Worm (Caenorhabditis elegans) whole organism, L4 larva: ENCODE measurements around the gene col-73.
A peak's percentile ranks its signal among the peaks of the same experiment; 100 is the strongest.

ENCODE experiments used
- D1046.2 ChIP-seq: fragments of 200-800 bp; sonication (Bioruptor generic); IDR thresholded peaks from 2 replicates; pipeline ENCODE4 v1.3.6; 2022; ENCODE audit warnings: missing genetic modification characterization, missing compliant biosample characterization
- T20F7.1 ChIP-seq: fragments of 200-800 bp; sonication (Bioruptor generic); optimal IDR thresholded peaks from 2 replicates; lab custom pipeline; 2018; ENCODE audit warnings: mild to moderate bottlenecking, missing genetic modification characterization, missing compliant biosample characterization
- T26A8.4 ChIP-seq: fragments of 200-800 bp; sonication (Bioruptor generic); IDR thresholded peaks from 2 replicates; pipeline ENCODE4 v1.3.6; 2022; ENCODE audit warnings: missing genetic modification characterization, missing compliant biosample characterization
- Y105C5A.15 ChIP-seq: fragments of 200-800 bp; sonication (Bioruptor generic); IDR thresholded peaks from 2 replicates; pipeline ENCODE4 v1.3.6; 2022; ENCODE audit warnings: missing genetic modification characterization, missing compliant biosample characterization
- aha-1 ChIP-seq: fragments of 150-350 bp; peaks from one replicate; lab custom pipeline; 2014; ENCODE audit warnings: missing biosample characterization, missing genetic modification characterization
- ama-1 ChIP-seq: fragments of 150-350 bp; optimal IDR thresholded peaks from 2 replicates; lab custom pipeline; 2014; ENCODE audit warnings: inconsistent platforms, mixed read lengths
- attf-4 ChIP-seq: sonication (generic microtip); optimal IDR thresholded peaks from 3 replicates; lab custom pipeline; 2017; ENCODE audit warnings: missing biosample characterization, missing genetic modification characterization
- ces-1 ChIP-seq: fragments of 150-350 bp; sonication (generic microtip); optimal IDR thresholded peaks from 4 replicates; lab custom pipeline; 2014; ENCODE audit warnings: missing biosample characterization, missing genetic modification reagents, missing genetic modification characterization
- ctbp-1 ChIP-seq: fragments of 200-800 bp; sonication (Bioruptor generic); IDR thresholded peaks from 2 replicates; pipeline ENCODE4 v1.3.6; 2022; ENCODE audit warnings: missing genetic modification reagents, missing genetic modification characterization, missing compliant biosample characterization
- daf-19 ChIP-seq: fragments of 200-800 bp; sonication (Bioruptor generic); conservative IDR thresholded peaks from 2 replicates; pipeline ENCODE4 v1.3.6; 2022; ENCODE audit warnings: missing genetic modification characterization, missing compliant biosample characterization
- dmd-6 ChIP-seq: fragments of 200-800 bp; sonication (Bioruptor generic); IDR thresholded peaks from 2 replicates; pipeline ENCODE4 v1.3.6; 2022; ENCODE audit warnings: missing genetic modification reagents, missing genetic modification characterization, missing compliant biosample characterization
- dpl-1 ChIP-seq: fragments of 150-350 bp; optimal IDR thresholded peaks from 2 replicates; lab custom pipeline; 2014; ENCODE audit warnings: missing biosample characterization, missing genetic modification reagents, missing genetic modification characterization
- duxl-1 ChIP-seq: sonication (generic microtip); optimal IDR thresholded peaks from 2 replicates; lab custom pipeline; 2016; ENCODE audit warnings: mild to moderate bottlenecking, missing genetic modification characterization, moderate library complexity, missing compliant biosample characterization; ENCODE audit not compliant: poor library complexity
- egl-43 ChIP-seq: fragments of 200-800 bp; sonication (Bioruptor generic); IDR thresholded peaks from 2 replicates; pipeline ENCODE4 v1.3.6; 2022; ENCODE audit warnings: missing genetic modification reagents, missing genetic modification characterization, missing compliant biosample characterization
- fkh-10 ChIP-seq: fragments of 150-350 bp; optimal IDR thresholded peaks from 2 replicates; lab custom pipeline; 2014; ENCODE audit warnings: missing biosample characterization, missing genetic modification reagents, missing genetic modification characterization
- gei-8 ChIP-seq: fragments of 200-800 bp; sonication (Bioruptor generic); optimal IDR thresholded peaks from 2 replicates; lab custom pipeline; 2018; ENCODE audit warnings: mild to moderate bottlenecking, missing genetic modification characterization, missing compliant biosample characterization
- hif-1 ChIP-seq, 2 experiments: sonication (generic microtip); optimal IDR thresholded peaks; 2 replicates each; lab custom pipeline; 2016 to 2017; ENCODE audit warnings: missing compliant biosample characterization in 2 of 2, missing genetic modification characterization in 2 of 2, missing genetic modification reagents in 2 of 2, missing genotype in 2 of 2, mild to moderate bottlenecking in 1 of 2
- hlh-11 ChIP-seq: fragments of 200-800 bp; sonication (Bioruptor generic); optimal IDR thresholded peaks from 2 replicates; lab custom pipeline; 2018; ENCODE audit warnings: mild to moderate bottlenecking, missing genetic modification characterization, missing compliant biosample characterization
- lin-1 ChIP-seq: fragments of 200-800 bp; sonication (Bioruptor generic); IDR thresholded peaks from 2 replicates; pipeline ENCODE4 v1.3.6; 2022; ENCODE audit warnings: missing genetic modification reagents, missing genetic modification characterization, missing compliant biosample characterization
- lin-29 ChIP-seq: fragments of 200-800 bp; sonication (Bioruptor generic); IDR thresholded peaks from 2 replicates; pipeline ENCODE4 v1.3.6; 2022; ENCODE audit warnings: missing genetic modification reagents, missing genetic modification characterization, missing compliant biosample characterization
- lin-39 ChIP-seq: fragments of 150-350 bp; optimal IDR thresholded peaks from 2 replicates; lab custom pipeline; 2014; ENCODE audit warnings: missing biosample characterization, missing genetic modification reagents, missing genetic modification characterization
- madf-5 ChIP-seq, 2 experiments: fragments of 200-800 bp; sonication (Bioruptor generic); IDR thresholded peaks; 2 replicates each; pipeline ENCODE4 v1.3.6; 2022; ENCODE audit warnings: missing compliant biosample characterization in 2 of 2, missing genetic modification characterization in 2 of 2
- madf-9 ChIP-seq: fragments of 200-800 bp; sonication (Bioruptor generic); conservative IDR thresholded peaks from 2 replicates; pipeline ENCODE4 v1.3.6; 2022; ENCODE audit warnings: missing genetic modification reagents, missing genetic modification characterization, missing compliant biosample characterization
- mdl-1 ChIP-seq, 2 experiments: fragments of 150-350 bp in 1 of 2; sonication (generic microtip) in 1 of 2; optimal IDR thresholded peaks; 2 replicates each; lab custom pipeline; 2014 to 2017; ENCODE audit warnings: missing biosample characterization in 2 of 2, missing genetic modification characterization in 2 of 2
- mxl-3 ChIP-seq: fragments of 200-800 bp; sonication (Bioruptor generic); optimal IDR thresholded peaks from 2 replicates; lab custom pipeline; 2018; ENCODE audit warnings: mild to moderate bottlenecking, missing genetic modification characterization, missing compliant biosample characterization
- nhr-10 ChIP-seq: fragments of 150-350 bp; optimal IDR thresholded peaks from 2 replicates; lab custom pipeline; 2014; ENCODE audit warnings: missing biosample characterization, missing genetic modification characterization
- nhr-102 ChIP-seq: sonication (generic microtip); optimal IDR thresholded peaks from 2 replicates; lab custom pipeline; 2016; ENCODE audit warnings: mild to moderate bottlenecking, missing genetic modification characterization, moderate library complexity, missing compliant biosample characterization
- nhr-237 ChIP-seq: sonication (generic microtip); optimal IDR thresholded peaks from 2 replicates; lab custom pipeline; 2017; ENCODE audit warnings: missing biosample characterization, missing genetic modification characterization
- nhr-28 ChIP-seq: fragments of 150-350 bp; optimal IDR thresholded peaks from 2 replicates; lab custom pipeline; 2014; ENCODE audit warnings: missing biosample characterization, missing genetic modification characterization
- nhr-48 ChIP-seq: sonication (generic microtip); optimal IDR thresholded peaks from 2 replicates; lab custom pipeline; 2016; ENCODE audit warnings: mild to moderate bottlenecking, missing genetic modification characterization, missing compliant biosample characterization
- sdz-12 ChIP-seq: fragments of 200-800 bp; sonication (Bioruptor generic); optimal IDR thresholded peaks from 2 replicates; lab custom pipeline; 2018; ENCODE audit warnings: mild to moderate bottlenecking, missing genetic modification characterization, missing compliant biosample characterization
- set-16 ChIP-seq: fragments of 200-800 bp; sonication (Bioruptor generic); IDR thresholded peaks from 2 replicates; pipeline ENCODE4 v1.3.6; 2022; ENCODE audit warnings: missing genetic modification reagents, missing genetic modification characterization, missing compliant biosample characterization
- skn-1 ChIP-seq: fragments of 150-350 bp; optimal IDR thresholded peaks from 2 replicates; lab custom pipeline; 2014; ENCODE audit warnings: missing biosample characterization, missing genetic modification characterization
- snpc-1.2 ChIP-seq: fragments of 200-800 bp; sonication (Bioruptor generic); IDR thresholded peaks from 2 replicates; pipeline ENCODE4 v1.3.6; 2022; ENCODE audit warnings: missing genetic modification reagents, missing genetic modification characterization, missing compliant biosample characterization
- spr-3 ChIP-seq: fragments of 200-800 bp; sonication (Bioruptor generic); optimal IDR thresholded peaks from 2 replicates; lab custom pipeline; 2018; ENCODE audit warnings: mild to moderate bottlenecking, missing genetic modification characterization, missing compliant biosample characterization
- tra-1 ChIP-seq: fragments of 200-800 bp; sonication (Bioruptor generic); IDR thresholded peaks from 2 replicates; pipeline ENCODE4 v1.3.6; 2022; ENCODE audit warnings: missing genetic modification reagents, missing genetic modification characterization, missing compliant biosample characterization
- unc-39 ChIP-seq: sonication (generic microtip); optimal IDR thresholded peaks from 2 replicates; lab custom pipeline; 2017; ENCODE audit warnings: missing biosample characterization, missing genetic modification characterization
- unc-62 ChIP-seq, 3 experiments: fragments of 150-350 bp in 1 of 3; sonication (generic microtip); optimal IDR thresholded peaks in 2 of 3; peaks in 1 of 3; 1 replicate in 1 of 3; 2 replicates in 2 of 3; lab custom pipeline; 2014 to 2017; ENCODE audit warnings: missing biosample characterization in 3 of 3, missing genetic modification characterization in 3 of 3, missing genetic modification reagents in 3 of 3, missing genotype in 1 of 3
- zfp-3 ChIP-seq: fragments of 200-800 bp; sonication (Bioruptor generic); conservative IDR thresholded peaks from 2 replicates; pipeline ENCODE4 v1.3.6; 2022; ENCODE audit warnings: missing genetic modification reagents, missing genetic modification characterization, missing compliant biosample characterization
- zip-2 ChIP-seq: fragments of 150-350 bp; optimal IDR thresholded peaks from 2 replicates; lab custom pipeline; 2014; ENCODE audit warnings: missing biosample characterization, missing genetic modification characterization
- ztf-11 ChIP-seq: fragments of 150-350 bp; optimal IDR thresholded peaks from 2 replicates; lab custom pipeline; 2014; ENCODE audit warnings: missing biosample characterization, missing genetic modification characterization

Gene col-73

DNA sequence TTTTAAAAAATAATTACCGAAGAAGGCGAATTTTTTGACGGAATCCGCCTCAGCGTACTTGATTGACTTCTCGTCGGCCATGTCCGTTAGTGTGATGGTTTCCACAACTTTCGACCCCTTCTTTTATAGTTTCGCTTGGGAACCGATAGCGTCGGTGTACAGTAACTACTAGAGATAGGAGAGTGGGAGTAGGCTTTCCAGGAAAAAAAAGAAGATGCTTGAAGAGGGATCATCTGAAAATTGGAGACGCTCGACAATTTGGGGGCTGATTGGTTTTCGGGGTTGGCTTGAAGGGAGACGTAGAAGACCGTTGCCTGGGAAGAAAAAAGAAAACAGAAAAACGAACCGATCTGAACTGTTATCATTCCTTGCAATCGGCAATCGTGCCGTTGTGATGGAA lies 2.2 kb downstream of the col-73 start, which contains the start of gene col-20:
Gene col-20 (minus strand): TSS at position 101 of the 400 bp plus-strand sequence.
- no peak for TF ChIP-seq zip-2
- TF ChIP-seq lin-1 (GFP tag; lab: Robert Waterston, UW): no peak

- TF ChIP-seq ctbp-1 (GFP tag; lab: Robert Waterston, UW) (0 out of 2 replicates have a peak, but pooled peaks have one; percentile 29), hlh-11 (no peak), set-16 (GFP tag; lab: Robert Waterston, UW) (peak; percentile 98), egl-43 (GFP tag; lab: Robert Waterston, UW) (0 out of 2 replicates have a peak, but pooled peaks have one; percentile 33), nhr-102 (tag; lab: Kevin White, UChicago) (no peak), madf-9 (peak; percentile 2; the same call in 1 of the 2 replicates), aha-1 (tag; lab: Kevin White, UChicago) (peak; percentile 7)
Measured at ce11 chrII:4869793-4870343, 3.1 kb downstream of the col-73 start.

DNA sequence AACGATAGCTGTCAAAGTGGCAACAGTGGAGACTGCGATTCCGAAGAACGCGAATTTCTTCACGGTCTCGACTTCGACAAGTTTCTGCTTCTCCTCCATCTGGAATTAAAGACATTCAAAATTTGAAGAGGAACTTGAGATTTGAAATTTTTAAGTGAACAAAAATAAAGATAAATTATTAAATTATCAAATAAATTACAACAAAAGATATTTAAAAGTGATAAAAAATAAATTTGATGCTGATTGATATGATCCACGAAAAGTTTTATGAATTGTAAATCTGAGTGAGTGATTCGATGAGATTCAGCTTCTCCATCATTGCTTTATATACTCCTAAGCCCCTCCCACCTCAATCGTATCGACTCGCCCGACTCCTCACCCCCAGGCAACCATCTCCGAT lies 5.5 kb downstream of the col-73 start, which contains the start of gene col-17:
Gene col-17 (minus strand): TSS at position 101 of the 400 bp plus-strand sequence.
- TF ChIP-seq duxl-1 (no peak), snpc-1.2 (no peak), skn-1 (no peak), aha-1 (tag; lab: Kevin White, UChicago) (no peak), D1046.2 (GFP tag; lab: Robert Waterston, UW) (no peak), ztf-11 (tag; lab: Kevin White, UChicago) (no peak), spr-3 (GFP tag; lab: Kevin White, UChicago) (no peak), lin-1 (GFP tag; lab: Robert Waterston, UW) (no peak), unc-39 (tag; lab: Kevin White, UChicago) (no peak), tra-1 (GFP tag; lab: Robert Waterston, UW) (no peak), mdl-1 (tag; optimal IDR thresholded peaks at IDR 0.05; lab: Kevin White, UChicago) (no peak), T26A8.4 (GFP tag; lab: Robert Waterston, UW) (no peak), zfp-3 (GFP tag; lab: Robert Waterston, UW) (no peak), zip-2 (no peak), T20F7.1 (GFP tag; lab: Kevin White, UChicago) (no peak)

- TF ChIP-seq set-16 (GFP tag; lab: Robert Waterston, UW) (peak; percentile 97), snpc-1.2 (0 out of 2 replicates have a peak, but pooled peaks have one; percentile 23)
Measured at ce11 chrII:4866819-4867218, 6.1 kb downstream of the col-73 start.

DNA sequence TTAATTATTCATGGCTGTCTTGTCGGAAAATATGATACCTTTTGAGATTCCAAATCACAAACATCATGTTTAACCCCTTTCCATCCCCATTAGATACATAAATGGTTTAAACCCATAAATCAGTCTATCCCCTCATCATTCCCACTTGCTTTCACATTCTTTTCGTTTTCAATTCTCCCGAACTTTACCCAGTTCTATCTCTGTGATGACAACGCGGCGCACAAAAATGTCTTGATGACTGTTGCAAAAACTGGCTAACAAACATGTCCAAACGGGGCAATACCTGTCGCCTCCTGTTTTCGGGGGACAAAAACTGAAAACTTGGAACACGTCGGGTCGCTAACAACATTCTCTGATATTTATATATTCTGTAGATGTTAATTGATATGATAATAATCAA lies 6.9 kb downstream of the col-73 start:
- TF ChIP-seq mxl-3 (GFP tag; lab: Kevin White, UChicago) (peak; percentile 65), unc-62 (GFP tag; optimal IDR thresholded peaks at IDR 0.05 in 1 of 2; lab: Kevin White, UChicago) (no peak), unc-62 (tag; optimal IDR thresholded peaks at IDR 0.05; lab: Kevin White, UChicago) (no peak), lin-39 (tag; lab: Kevin White, UChicago) (no peak), hif-1 (tag; optimal IDR thresholded peaks at IDR 0.05; lab: Kevin White, UChicago) (no peak), nhr-10 (tag; lab: Kevin White, UChicago) (no peak), hlh-11 (peak; percentile 71), lin-29 (GFP tag; lab: Robert Waterston, UW) (no peak), T26A8.4 (GFP tag; lab: Robert Waterston, UW) (peak; percentile 52; the same call in 1 of the 2 replicates), ama-1 (peak; percentile 82), dpl-1 (peak; percentile 16), madf-5 (GFP tag; IDR thresholded peaks at IDR 0.05; lab: Robert Waterston, UW) (0 out of 4 replicates have a peak, but pooled peaks of 1 of the 2 experiments have one; percentile 16), nhr-28 (tag; lab: Kevin White, UChicago) (peak; percentile 42), nhr-237 (no peak), ces-1 (no peak), nhr-48 (tag; lab: Kevin White, UChicago) (peak; percentile 45), dmd-6 (no peak), gei-8 (no peak), mdl-1 (tag; optimal IDR thresholded peaks at IDR 0.05; lab: Kevin White, UChicago) (no peak), aha-1 (tag; lab: Kevin White, UChicago) (peak; percentile 73), Y105C5A.15 (GFP tag; lab: Robert Waterston, UW) (no peak), fkh-10 (no peak), attf-4 (tag; lab: Kevin White, UChicago) (no peak), daf-19 (GFP tag; lab: Robert Waterston, UW) (no peak), sdz-12 (GFP tag; lab: Kevin White, UChicago) (no peak), T20F7.1 (GFP tag; lab: Kevin White, UChicago) (no peak)
